Worm (Caenorhabditis elegans) whole organism, L2 larva: ENCODE measurements around the gene C10A4.1.

Source experiments
- Y55F3AM.14 ChIP-seq: fragments of 200-800 bp; sonication (Bioruptor generic); optimal IDR thresholded peaks from 2 replicates; lab custom pipeline; 2018; ENCODE audit warnings: mild to moderate bottlenecking, missing genetic modification characterization, missing compliant biosample characterization
- ceh-16 ChIP-seq: fragments of 150-350 bp; optimal IDR thresholded peaks from 2 replicates; lab custom pipeline; 2014; ENCODE audit warnings: missing biosample characterization, missing genetic modification characterization
- lin-11 ChIP-seq: fragments of 150-350 bp; sonication (generic microtip); optimal IDR thresholded peaks from 2 replicates; lab custom pipeline; 2014; ENCODE audit warnings: missing biosample characterization, missing genetic modification characterization, inconsistent platforms, mixed read lengths
- skn-1 ChIP-seq: sonication (generic microtip); optimal IDR thresholded peaks from 2 replicates; lab custom pipeline; 2017; ENCODE audit warnings: missing biosample characterization, missing genetic modification characterization

ce11 chrX:7420571-7420970 lies 4.4 kb downstream of the C10A4.1 start, which contains the start of gene C10A4.9:
- no peak for TF ChIP-seq Y55F3AM.14 (GFP tag; lab: Kevin White, UChicago)
- TF ChIP-seq ceh-16 (tag; lab: Kevin White, UChicago) = no peak
- no peak for TF ChIP-seq skn-1 (tag; lab: Kevin White, UChicago)
- TF ChIP-seq lin-11 = no peak
